Worm (Caenorhabditis elegans): ENCODE data around the gene C43D7.8.

Gene C43D7.8

ce11 chrV:19296723-19297122, 14.6 kb downstream of the C43D7.8 start, which contains the start of gene F55C9.6:
Gene F55C9.6, minus strand, starts transcription at chrV:19296823.
- TF ChIP-seq dmd-9 (GFP tag; IDR thresholded peaks at IDR 0.05) (no peak), ZK337.2 (GFP tag; IDR thresholded peaks at IDR 0.05) (no peak), unc-39 (tag; optimal IDR thresholded peaks at IDR 0.05) (no peak), nhr-25 (tag; optimal IDR thresholded peaks at IDR 0.05; ENCODE audit: borderline replicate concordance, insufficient read depth) (no peak), dpl-1 (GFP tag; optimal IDR thresholded peaks at IDR 0.05) (no peak), Y48G9A.11 (GFP tag; IDR thresholded peaks at IDR 0.05) (no peak), D1046.2 (GFP tag; IDR thresholded peaks at IDR 0.05) (no peak), nhr-76 (tag; optimal IDR thresholded peaks at IDR 0.05) (no peak), jun-1 (tag; optimal IDR thresholded peaks at IDR 0.05) (no peak), lsy-2 (tag; optimal IDR thresholded peaks at IDR 0.05) (no peak), mep-1 (tag; optimal IDR thresholded peaks at IDR 0.05) (no peak), ceh-20 (GFP tag; IDR thresholded peaks at IDR 0.05) (no peak), tra-1 (GFP tag; IDR thresholded peaks at IDR 0.05) (no peak), lim-7 (GFP tag; IDR thresholded peaks at IDR 0.05) (no peak), nhr-41 (GFP tag; IDR thresholded peaks at IDR 0.05) (no peak), Y105C5A.15 (GFP tag; IDR thresholded peaks at IDR 0.05) (no peak), sdz-12 (GFP tag; optimal IDR thresholded peaks at IDR 0.05) (no peak), zag-1 (tag; optimal IDR thresholded peaks at IDR 0.05) (no peak)

ce11 chrV:19293025-19293424, 18.3 kb downstream of the C43D7.8 start, which contains the start of gene F55C9.5:
Gene F55C9.5, minus strand, starts transcription at chrV:19293125.
- TF ChIP-seq nhr-102 (tag; optimal IDR thresholded peaks at IDR 0.05) = no peak
- TF ChIP-seq F26F4.8 (GFP tag; conservative IDR thresholded peaks at IDR 0.05) = no peak
- TF ChIP-seq vab-7 (GFP tag; IDR thresholded peaks at IDR 0.05) = no peak
- TF ChIP-seq nhr-25 (tag; optimal IDR thresholded peaks at IDR 0.05; ENCODE audit: borderline replicate concordance, insufficient read depth) = no peak
- TF ChIP-seq egl-27 (tag; optimal IDR thresholded peaks at IDR 0.05) = no peak
- TF ChIP-seq hif-1 (tag; optimal IDR thresholded peaks at IDR 0.05) = no peak
- no peak for TF ChIP-seq unc-130 (GFP tag; optimal IDR thresholded peaks at IDR 0.05)
- no peak for TF ChIP-seq pqm-1 (tag; optimal IDR thresholded peaks at IDR 0.05)
- no peak for TF ChIP-seq jun-1 (tag; optimal IDR thresholded peaks at IDR 0.05)
- no peak for TF ChIP-seq F44E2.7 (GFP tag; IDR thresholded peaks at IDR 0.05)
- no peak for TF ChIP-seq lsy-2 (tag; optimal IDR thresholded peaks at IDR 0.05)
- TF ChIP-seq attf-4 (tag; optimal IDR thresholded peaks at IDR 0.05) = no peak
- no peak for TF ChIP-seq nhr-10 (tag; optimal IDR thresholded peaks at IDR 0.05)
- TF ChIP-seq gei-8 (GFP tag; optimal IDR thresholded peaks at IDR 0.05) = no peak

- TF ChIP-seq lin-15B (tag; optimal IDR thresholded peaks at IDR 0.05) (no peak), unc-62 (GFP tag; optimal IDR thresholded peaks at IDR 0.05 in 1 of 2) (peak in 1 of 2 experiments; percentile 71), unc-62 (tag; optimal IDR thresholded peaks at IDR 0.05) (no peak)
These were observed 23.1 kb downstream of the C43D7.8 start, which contains the start of the genes F55C9.3 and fbxb-57 for ce11 chrV:19288073-19288805. Gene F55C9.3, minus strand, starts transcription at chrV:19288173. Gene fbxb-57, plus strand, starts transcription at chrV:19288755.

- TF ChIP-seq Y48G9A.11 (GFP tag; IDR thresholded peaks at IDR 0.05) (no peak), ctbp-1 (GFP tag; IDR thresholded peaks at IDR 0.05) (no peak), hlh-30 (tag; optimal IDR thresholded peaks at IDR 0.05; ENCODE audit: insufficient read depth) (no peak), tag-97 (GFP tag; IDR thresholded peaks at IDR 0.05) (no peak), fos-1 (tag; optimal IDR thresholded peaks at IDR 0.05) (no peak), Y75B8A.6 (GFP tag; IDR thresholded peaks at IDR 0.05) (no peak), unc-62 (GFP tag; optimal IDR thresholded peaks at IDR 0.05 in 1 of 2) (peak in 1 of 2 experiments; percentile 21), unc-62 (tag; optimal IDR thresholded peaks at IDR 0.05) (no peak), nhr-6 (tag; optimal IDR thresholded peaks at IDR 0.05) (no peak)
These were observed 25.4 kb downstream of the C43D7.8 start for ce11 chrV:19285921-19286320.

Data from whole organism, L4 larva.